Fruit fly (Drosophila melanogaster) whole organism, wandering third instar larva: ENCODE results near the gene Stat92E.

Source experiments
- Abd-B ChIP-seq: fragments of >200 bp; optimal IDR thresholded peaks from 2 replicates; lab custom pipeline; 2017; ENCODE audit warnings: missing biosample characterization, missing genetic modification characterization
- CG32264 ChIP-seq: fragments of 200-800 bp; sonication (Bioruptor generic); optimal IDR thresholded peaks from 2 replicates; lab custom pipeline; 2016; ENCODE audit warnings: missing biosample characterization, missing genetic modification characterization
- CG9705 ChIP-seq: fragments of 200-800 bp; sonication (Bioruptor generic); optimal IDR thresholded peaks from 2 replicates; lab custom pipeline; 2018; ENCODE audit warnings: missing biosample characterization, mild to moderate bottlenecking, missing genetic modification characterization
- CrebA ChIP-seq: fragments of 200-800 bp; sonication (Bioruptor generic); optimal IDR thresholded peaks from 2 replicates; lab custom pipeline; 2016; ENCODE audit warnings: missing biosample characterization, mild to moderate bottlenecking, missing genetic modification characterization, borderline replicate concordance
- Dfd ChIP-seq: fragments of >200 bp; optimal IDR thresholded peaks from 2 replicates; lab custom pipeline; 2017; ENCODE audit warnings: missing biosample characterization, missing genetic modification characterization
- Dif ChIP-seq: fragments of 200-275, 200-300 bp; sonication (Bioruptor generic); optimal IDR thresholded peaks from 2 replicates; lab custom pipeline; 2018; ENCODE audit warnings: missing biosample characterization, missing genetic modification characterization; ENCODE audit not compliant: partially characterized antibody
- GATAd ChIP-seq: sonication (Bioruptor generic); optimal IDR thresholded peaks from 2 replicates; lab custom pipeline; 2016; ENCODE audit warnings: missing biosample characterization, missing genetic modification characterization
- HLH106 ChIP-seq: fragments of 200-800 bp; optimal IDR thresholded peaks from 3 replicates; lab custom pipeline; 2019; ENCODE audit warnings: missing biosample characterization, mild to moderate bottlenecking, missing genetic modification characterization, moderate library complexity
- Hnf4 ChIP-seq: fragments of 200-800 bp; sonication (Bioruptor generic); optimal IDR thresholded peaks from 2 replicates; lab custom pipeline; 2016; ENCODE audit warnings: missing biosample characterization, mild to moderate bottlenecking, missing genetic modification characterization
- Hr78 ChIP-seq: fragments of >200 bp; optimal IDR thresholded peaks from 2 replicates; lab custom pipeline; 2017; ENCODE audit warnings: missing biosample characterization, missing genetic modification characterization
- Hr83 ChIP-seq: fragments of 200-300 bp; sonication (Bioruptor generic); optimal IDR thresholded peaks from 2 replicates; lab custom pipeline; 2016; ENCODE audit warnings: missing biosample characterization, mild to moderate bottlenecking, missing genetic modification characterization, moderate library complexity; ENCODE audit not compliant: poor library complexity, severe bottlenecking
- Jra ChIP-seq: sonication (Bioruptor generic); optimal IDR thresholded peaks from 2 replicates; lab custom pipeline; 2016; ENCODE audit warnings: missing biosample characterization, missing genetic modification characterization
- Mio ChIP-seq: sonication (Bioruptor generic); optimal IDR thresholded peaks from 2 replicates; lab custom pipeline; 2016; ENCODE audit warnings: missing biosample characterization, missing genetic modification characterization
- Myc ChIP-seq: fragments of >200 bp; optimal IDR thresholded peaks from 2 replicates; lab custom pipeline; 2017
- N ChIP-seq: fragments of >200 bp; optimal IDR thresholded peaks from 2 replicates; lab custom pipeline; 2018; ENCODE audit warnings: missing biosample characterization, missing external identifiers, missing genetic modification characterization
- OdsH ChIP-seq: fragments of 200-800 bp; sonication (Bioruptor generic); optimal IDR thresholded peaks from 2 replicates; lab custom pipeline; 2016; ENCODE audit warnings: missing biosample characterization, mild to moderate bottlenecking, missing genetic modification characterization
- Rel ChIP-seq, 2 experiments: fragments of 200-800 bp; sonication (Bioruptor generic) in 1 of 2; optimal IDR thresholded peaks; 2 replicates in 1 of 2; 3 replicates in 1 of 2; lab custom pipeline; 2016 to 2019; ENCODE audit warnings: mild to moderate bottlenecking in 2 of 2, missing biosample characterization in 2 of 2, missing genetic modification characterization in 2 of 2, moderate library complexity in 1 of 2
- Sp1 ChIP-seq: fragments of 200-800 bp; sonication (Bioruptor generic); optimal IDR thresholded peaks from 3 replicates; lab custom pipeline; 2019; ENCODE audit warnings: missing biosample characterization, mild to moderate bottlenecking, missing genetic modification characterization, moderate library complexity
- Vsx2 ChIP-seq: fragments of 200-300, 225-300 bp; sonication (Bioruptor generic); optimal IDR thresholded peaks from 2 replicates; lab custom pipeline; 2018; ENCODE audit warnings: missing biosample characterization, missing genetic modification characterization; ENCODE audit not compliant: partially characterized antibody
- br ChIP-seq: fragments of 200-800 bp; sonication (Bioruptor generic); optimal IDR thresholded peaks from 2 replicates; lab custom pipeline; 2016; ENCODE audit warnings: missing biosample characterization, missing genetic modification characterization
- brk ChIP-seq: fragments of 200-800 bp; sonication (Bioruptor generic); optimal IDR thresholded peaks from 2 replicates; lab custom pipeline; 2016; ENCODE audit warnings: missing biosample characterization, mild to moderate bottlenecking, missing genetic modification characterization
- dl ChIP-seq, 2 experiments: fragments of 175-275, 200-275 bp in 1 of 2; fragments of 200-275 bp in 1 of 2; sonication (Bioruptor generic); optimal IDR thresholded peaks; lab custom pipeline; 2018; ENCODE audit warnings: mild to moderate bottlenecking in 2 of 2, missing biosample characterization in 2 of 2, missing genetic modification characterization in 2 of 2, moderate library complexity in 2 of 2; ENCODE audit not compliant: partially characterized antibody in 2 of 2, insufficient read depth in 1 of 2
- dmrt93B ChIP-seq: fragments of 200-800 bp; sonication (Bioruptor generic); optimal IDR thresholded peaks from 2 replicates; lab custom pipeline; 2018; ENCODE audit warnings: missing biosample characterization, mild to moderate bottlenecking, missing genetic modification characterization
- dsf ChIP-seq: sonication (Bioruptor generic); optimal IDR thresholded peaks from 2 replicates; lab custom pipeline; 2016; ENCODE audit warnings: missing biosample characterization, missing genetic modification characterization, borderline replicate concordance
- ey ChIP-seq: fragments of 200-800 bp; sonication (Bioruptor generic); optimal IDR thresholded peaks from 2 replicates; lab custom pipeline; 2016; ENCODE audit warnings: missing biosample characterization, missing genetic modification characterization
- foxo ChIP-seq, 2 experiments: fragments of 200-800 bp; sonication (Bioruptor generic); optimal IDR thresholded peaks; 2 replicates in 1 of 2; 3 replicates in 1 of 2; lab custom pipeline; 2016 to 2017; ENCODE audit warnings: missing biosample characterization in 2 of 2, missing genetic modification characterization in 2 of 2
- fru ChIP-seq: fragments of 200-800 bp; sonication (Bioruptor generic); optimal IDR thresholded peaks from 3 replicates; lab custom pipeline; 2016; ENCODE audit warnings: missing biosample characterization, mild to moderate bottlenecking, missing genetic modification characterization
- h ChIP-seq: fragments of 200-800 bp; sonication (Bioruptor generic); optimal IDR thresholded peaks from 3 replicates; lab custom pipeline; 2016; ENCODE audit warnings: missing biosample characterization, mild to moderate bottlenecking, missing genetic modification characterization
- jim ChIP-seq: fragments of 175-275, 200-325 bp; sonication (Bioruptor generic); optimal IDR thresholded peaks from 2 replicates; lab custom pipeline; 2016; ENCODE audit warnings: missing biosample characterization, mild to moderate bottlenecking, missing genetic modification characterization
- lola ChIP-seq: fragments of >200 bp; optimal IDR thresholded peaks from 2 replicates; lab custom pipeline; 2017; ENCODE audit warnings: missing biosample characterization, missing genetic modification characterization
- pan ChIP-seq: fragments of >200 bp; optimal IDR thresholded peaks from 2 replicates; lab custom pipeline; 2017
- psq ChIP-seq: fragments of 200-800 bp; sonication (Bioruptor generic); optimal IDR thresholded peaks from 3 replicates; lab custom pipeline; 2017; ENCODE audit warnings: missing biosample characterization, mild to moderate bottlenecking, missing genetic modification characterization, moderate library complexity
- rgr ChIP-seq: fragments of 200-800 bp; sonication (Bioruptor generic); optimal IDR thresholded peaks from 3 replicates; lab custom pipeline; 2016; ENCODE audit warnings: missing biosample characterization, mild to moderate bottlenecking, missing genetic modification characterization
- sage ChIP-seq: fragments of 200-800 bp; sonication (Bioruptor generic); optimal IDR thresholded peaks from 2 replicates; lab custom pipeline; 2016; ENCODE audit warnings: missing biosample characterization, mild to moderate bottlenecking, missing genetic modification characterization
- tai ChIP-seq: sonication (Bioruptor generic); optimal IDR thresholded peaks from 2 replicates; lab custom pipeline; 2016; ENCODE audit warnings: missing biosample characterization, missing genetic modification characterization
- usp ChIP-seq: fragments of >200 bp; optimal IDR thresholded peaks from 2 replicates; lab custom pipeline; 2017; ENCODE audit warnings: missing biosample characterization, missing genetic modification characterization
- woc ChIP-seq: sonication (Bioruptor generic); optimal IDR thresholded peaks from 2 replicates; lab custom pipeline; 2016; ENCODE audit warnings: missing biosample characterization, mild to moderate bottlenecking, missing genetic modification characterization

Gene Stat92E

DNA sequence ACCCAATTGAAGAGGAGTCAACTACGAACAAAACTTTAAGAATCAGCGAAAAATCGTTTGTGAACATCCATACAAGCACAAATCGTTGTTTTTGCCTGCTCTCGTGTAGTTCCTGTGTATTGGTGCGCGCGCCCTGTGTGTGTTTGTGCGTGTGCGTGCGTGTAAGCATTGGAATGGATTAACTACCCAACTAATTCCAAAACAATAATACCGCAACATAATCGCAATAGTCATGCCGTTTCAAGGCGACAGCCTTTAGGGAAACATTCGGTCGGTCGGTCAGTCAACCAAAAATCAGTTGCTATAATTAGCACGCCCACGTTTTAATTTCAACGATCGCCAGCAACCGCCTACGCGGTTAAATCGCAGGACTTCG is 41.3 kb upstream of the Stat92E start:
- TF ChIP-seq CG32264: no peak
- no peak for TF ChIP-seq Hr78 (GFP tag; lab: Kevin White, UChicago)
- no peak for TF ChIP-seq Hr83
- no peak for TF ChIP-seq OdsH (GFP tag; lab: Kevin White, UChicago)
- TF ChIP-seq dsf (GFP tag; lab: Kevin White, UChicago): no peak
- no peak for TF ChIP-seq ey (GFP tag; lab: Kevin White, UChicago)
- no peak for TF ChIP-seq Dif (GFP tag; lab: Kevin White, UChicago)
- TF ChIP-seq HLH106 (tag; lab: Kevin White, UChicago): no peak
- no peak for TF ChIP-seq dl (GFP tag; optimal IDR thresholded peaks at IDR 0.05; lab: Kevin White, UChicago; ENCODE audit: insufficient read depth in 1 of 2, partially characterized antibody in 2 of 2)
- no peak for TF ChIP-seq tai
- TF ChIP-seq woc (GFP tag; lab: Kevin White, UChicago): no peak
- TF ChIP-seq lola: no peak
- TF ChIP-seq Jra (GFP tag; lab: Kevin White, UChicago): no peak
- TF ChIP-seq Myc (lab: Kevin White, UChicago): no peak
- no peak for TF ChIP-seq brk (GFP tag; lab: Kevin White, UChicago)
- no peak for TF ChIP-seq sage
- TF ChIP-seq N (GFP tag; lab: Kevin White, UChicago): no peak

DNA sequence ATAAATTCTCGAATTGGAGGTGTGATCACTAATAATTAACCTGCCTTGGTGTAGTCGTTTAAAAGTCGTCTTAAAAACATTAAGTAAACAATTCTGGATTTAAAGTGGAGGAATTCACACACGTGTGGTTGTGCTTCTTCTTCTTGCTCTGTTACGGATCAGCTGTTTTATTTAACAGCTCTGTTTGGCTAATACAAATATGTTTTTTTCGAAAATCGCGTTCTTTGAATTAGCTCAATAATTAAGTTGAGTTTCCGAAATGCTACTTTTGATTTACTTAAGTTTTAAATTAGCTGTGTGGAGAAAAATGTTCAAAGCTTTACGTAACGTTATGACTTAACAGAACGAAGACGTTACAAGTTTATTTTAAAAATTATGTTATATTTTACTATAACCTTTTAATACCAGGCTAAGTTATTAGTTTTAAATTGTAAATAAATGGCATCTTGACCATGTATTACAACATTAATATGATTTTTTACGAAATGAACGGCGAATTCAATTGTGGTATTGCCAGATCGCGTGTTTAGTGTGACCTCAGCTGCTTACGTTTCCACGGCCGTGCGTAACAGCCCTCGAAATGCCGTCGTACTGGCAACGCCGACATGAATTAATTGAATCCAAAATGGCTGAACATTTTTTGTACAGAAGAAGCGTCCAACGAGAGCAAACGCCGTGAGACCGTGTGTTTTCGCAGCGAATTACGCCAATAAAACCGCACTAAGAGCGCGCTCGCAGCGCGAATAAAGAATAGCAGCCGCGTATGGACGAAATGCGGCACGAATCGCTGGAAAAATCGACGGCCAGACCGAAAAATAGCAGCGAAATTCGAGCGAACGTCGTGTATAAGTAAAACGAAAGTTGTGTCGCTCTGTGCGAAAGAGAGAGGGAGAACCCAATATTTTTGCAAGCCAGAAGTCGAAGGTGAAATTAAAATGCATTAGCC is 40.7 kb upstream of the Stat92E start, which contains the start of the genes Pus1 and bon:
Pus1 (minus strand) TSS at position 155 of the 946 bp plus-strand sequence.
bon (plus strand) TSS at position 623 of the 946 bp plus-strand sequence.
- TF ChIP-seq lola (no peak), h (GFP tag; lab: Kevin White, UChicago) (peak; percentile 36), HLH106 (tag; lab: Kevin White, UChicago) (peak; percentile 5), Jra (GFP tag; lab: Kevin White, UChicago) (peak; percentile 12), rgr (GFP tag; lab: Kevin White, UChicago) (peak; percentile 30), foxo (GFP tag; optimal IDR thresholded peaks at IDR 0.05; lab: Kevin White, UChicago) (peak in 1 of 2 experiments; percentile 59), Vsx2 (peak; percentile 89), Sp1 (GFP tag; lab: Kevin White, UChicago) (peak; percentile 15), Myc (lab: Kevin White, UChicago) (peak; percentile 24), jim (GFP tag; lab: Kevin White, UChicago) (no peak), Rel (GFP tag; optimal IDR thresholded peaks at IDR 0.05; lab: Kevin White, UChicago) (no peak), Rel (tag; optimal IDR thresholded peaks at IDR 0.05; lab: Kevin White, UChicago) (peak; percentile 61), Dif (GFP tag; lab: Kevin White, UChicago) (peak; percentile 29), fru (GFP tag; lab: Kevin White, UChicago) (peak; percentile 1), Dfd (GFP tag; lab: Kevin White, UChicago) (no peak), Hr83 (peak; percentile 39), sage (peak; percentile 46), psq (GFP tag; lab: Kevin White, UChicago) (peak; percentile 40), Hnf4 (GFP tag; lab: Kevin White, UChicago) (peak; percentile 6), brk (GFP tag; lab: Kevin White, UChicago) (peak; percentile 62), dmrt93B (no peak)

DNA sequence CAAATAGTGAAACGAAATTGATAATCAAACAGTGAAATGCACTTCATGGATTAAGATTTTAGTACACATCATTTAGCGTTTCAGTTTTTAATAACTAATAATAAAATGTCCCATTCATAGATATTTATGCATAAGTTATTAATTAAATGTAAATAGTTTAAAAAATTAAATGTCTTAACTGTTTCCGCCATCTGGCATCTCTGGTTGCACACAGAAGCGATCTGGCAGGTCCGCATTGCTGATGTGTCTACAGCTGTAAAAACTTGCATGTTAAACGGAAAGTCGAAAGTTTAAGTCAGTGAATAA is 36.3 kb upstream of the Stat92E start, which contains the start of gene Srp72:
Srp72 (plus strand) TSS at position 232 of the 306 bp plus-strand sequence.
- TF ChIP-seq dl (GFP tag; optimal IDR thresholded peaks at IDR 0.05; lab: Kevin White, UChicago; ENCODE audit: insufficient read depth in 1 of 2, partially characterized antibody in 2 of 2) (no peak), Myc (lab: Kevin White, UChicago) (no peak), CG32264 (no peak), brk (GFP tag; lab: Kevin White, UChicago) (no peak), Dfd (GFP tag; lab: Kevin White, UChicago) (no peak), GATAd (GFP tag; lab: Kevin White, UChicago) (peak; percentile 26), Vsx2 (no peak), Sp1 (GFP tag; lab: Kevin White, UChicago) (peak; percentile 45), woc (GFP tag; lab: Kevin White, UChicago) (no peak), jim (GFP tag; lab: Kevin White, UChicago) (no peak), tai (no peak), Hnf4 (GFP tag; lab: Kevin White, UChicago) (peak; percentile 39), pan (lab: Kevin White, UChicago) (no peak), Mio (GFP tag; lab: Kevin White, UChicago) (no peak), Jra (GFP tag; lab: Kevin White, UChicago) (no peak), HLH106 (tag; lab: Kevin White, UChicago) (peak; percentile 50), psq (GFP tag; lab: Kevin White, UChicago) (peak; percentile 6), N (GFP tag; lab: Kevin White, UChicago) (no peak), Abd-B (GFP tag; lab: Kevin White, UChicago) (no peak), Hr83 (peak; percentile 35), fru (GFP tag; lab: Kevin White, UChicago) (peak; percentile 40), usp (no peak), rgr (GFP tag; lab: Kevin White, UChicago) (peak; percentile 44), ey (GFP tag; lab: Kevin White, UChicago) (peak; percentile 12), h (GFP tag; lab: Kevin White, UChicago) (peak; percentile 50), dsf (GFP tag; lab: Kevin White, UChicago) (peak; percentile 45), br (GFP tag; lab: Kevin White, UChicago) (peak; percentile 25), Dif (GFP tag; lab: Kevin White, UChicago) (no peak), foxo (GFP tag; optimal IDR thresholded peaks at IDR 0.05; lab: Kevin White, UChicago) (peak in 1 of 2 experiments; percentile 58), Rel (GFP tag; optimal IDR thresholded peaks at IDR 0.05; lab: Kevin White, UChicago) (no peak), Rel (tag; optimal IDR thresholded peaks at IDR 0.05; lab: Kevin White, UChicago) (no peak), CG9705 (GFP tag; lab: Kevin White, UChicago) (peak; percentile 47), OdsH (GFP tag; lab: Kevin White, UChicago) (peak; percentile 17), Hr78 (GFP tag; lab: Kevin White, UChicago) (no peak), CrebA (GFP tag; lab: Kevin White, UChicago) (no peak), dmrt93B (no peak), lola (no peak)
